Comparison of ENCODE assay signal across 7 worm cellular contexts in genomic region chrII:5039912-5040311, ce11.
TF ChIP-seq lines count a peak whose summit lies in the region.

Gene golg-2, minus strand, starts transcription at chrII:5040091.

TF ChIP-seq in whole organism, L1 larva, 84 proteins besides CTCF, POLR2A, EP300 and RAD21:
- TF ChIP-seq lsy-2 (tag; optimal IDR thresholded peaks at IDR 0.05; lab: Kevin White, UChicago), result peak; percentile 6 to 31
- TF ChIP-seq dpl-1 (GFP tag; optimal IDR thresholded peaks at IDR 0.05; lab: Kevin White, UChicago), result peak in 1 of 3 experiments; percentile 42
- TF ChIP-seq F16B12.6 (tag; optimal IDR thresholded peaks at IDR 0.05; lab: Kevin White, UChicago), result peak; percentile 79
- no peak for TF ChIP-seq zip-4 (GFP tag; optimal IDR thresholded peaks at IDR 0.05; lab: Kevin White, UChicago)
- peak in 1 of 2 experiments; percentile 55 for TF ChIP-seq lin-35 (GFP tag; optimal IDR thresholded peaks at IDR 0.05; lab: Kevin White, UChicago)
- TF ChIP-seq unc-86 (tag; optimal IDR thresholded peaks at IDR 0.05; lab: Kevin White, UChicago), result no peak
- TF ChIP-seq mep-1 (tag; optimal IDR thresholded peaks at IDR 0.05; lab: Kevin White, UChicago), result peak; percentile 29
- TF ChIP-seq nhr-237 (tag; optimal IDR thresholded peaks at IDR 0.05; lab: Kevin White, UChicago), result no peak
- TF ChIP-seq blmp-1 (tag; optimal IDR thresholded peaks at IDR 0.05; lab: Kevin White, UChicago), result peak; percentile 20
- TF ChIP-seq efl-1 (optimal IDR thresholded peaks at IDR 0.05; lab: Kevin White, UChicago), result peak; percentile 10 to 33
- peak; percentile 38 to 84 for TF ChIP-seq efl-1 (GFP tag; optimal IDR thresholded peaks at IDR 0.05 in 1 of 2; lab: Kevin White, UChicago)

TF ChIP-seq in whole organism, L2 larva, 48 proteins besides CTCF, POLR2A, EP300 and RAD21:
- TF ChIP-seq alr-1 (tag; optimal IDR thresholded peaks at IDR 0.05; lab: Kevin White, UChicago) (no peak), ceh-16 (tag; optimal IDR thresholded peaks at IDR 0.05; lab: Kevin White, UChicago) (no peak), elt-3 (tag; optimal IDR thresholded peaks at IDR 0.05; lab: Kevin White, UChicago) (no peak), nhr-11 (tag; optimal IDR thresholded peaks at IDR 0.05; lab: Kevin White, UChicago) (no peak), dmd-4 (tag; optimal IDR thresholded peaks at IDR 0.05; lab: Kevin White, UChicago) (no peak), lsy-2 (tag; optimal IDR thresholded peaks at IDR 0.05; lab: Kevin White, UChicago) (peak in 1 of 2 experiments; percentile 50), unc-55 (GFP tag; optimal IDR thresholded peaks at IDR 0.05; lab: Kevin White, UChicago) (peak; percentile 13), snpc-4 (tag; optimal IDR thresholded peaks at IDR 0.05; lab: Kevin White, UChicago) (no peak), nhr-77 (tag; optimal IDR thresholded peaks at IDR 0.05; lab: Kevin White, UChicago) (no peak), nhr-129 (tag; optimal IDR thresholded peaks at IDR 0.05; lab: Kevin White, UChicago) (peak; percentile 19), crh-2 (tag; optimal IDR thresholded peaks at IDR 0.05; lab: Kevin White, UChicago) (peak; percentile 34), C34F6.9 (tag; optimal IDR thresholded peaks at IDR 0.05; lab: Kevin White, UChicago) (peak; percentile 28)
TF ChIP-seq in whole organism, L2 larva: peak in this region for 5.

TF ChIP-seq in whole organism, L3 larva, 47 proteins besides CTCF, POLR2A, EP300 and RAD21:
- TF ChIP-seq lin-39 (tag; optimal IDR thresholded peaks at IDR 0.05; lab: Kevin White, UChicago), result no peak
- peak; percentile 20 for TF ChIP-seq hmg-11 (tag; optimal IDR thresholded peaks at IDR 0.05; lab: Kevin White, UChicago)
- TF ChIP-seq nfya-1 (tag; optimal IDR thresholded peaks at IDR 0.05; lab: Kevin White, UChicago; ENCODE audit: insufficient read depth), result peak; percentile 17
- peak; percentile 37 for TF ChIP-seq pha-4 (tag; optimal IDR thresholded peaks at IDR 0.05; lab: Kevin White, UChicago)
- TF ChIP-seq nhr-237 (tag; optimal IDR thresholded peaks at IDR 0.05; lab: Kevin White, UChicago), result no peak
- peak; percentile 47 for TF ChIP-seq ama-1 (optimal IDR thresholded peaks at IDR 0.05; lab: Kevin White, UChicago)
- no peak for TF ChIP-seq elt-1 (tag; optimal IDR thresholded peaks at IDR 0.05; lab: Kevin White, UChicago)
- TF ChIP-seq elt-2 (tag; optimal IDR thresholded peaks at IDR 0.05; lab: Kevin White, UChicago), result peak; percentile 48

TF ChIP-seq in whole organism, L4 larva, 104 proteins besides CTCF, POLR2A, EP300 and RAD21 (continues in another document):
- TF ChIP-seq lsy-2 (tag; optimal IDR thresholded peaks at IDR 0.05; lab: Kevin White, UChicago) (peak in 1 of 2 experiments; percentile 40), ceh-32 (tag; optimal IDR thresholded peaks at IDR 0.05; lab: Kevin White, UChicago; ENCODE audit: poor library complexity) (no peak), saeg-2 (GFP tag; IDR thresholded peaks at IDR 0.05; lab: Robert Waterston, UW) (no peak), mxl-2 (GFP tag; conservative IDR thresholded peaks at IDR 0.05; lab: Robert Waterston, UW) (no peak), hif-1 (tag; optimal IDR thresholded peaks at IDR 0.05; lab: Kevin White, UChicago) (no peak), skn-1 (tag; optimal IDR thresholded peaks at IDR 0.05; lab: Kevin White, UChicago) (no peak), zip-2 (tag; optimal IDR thresholded peaks at IDR 0.05; lab: Kevin White, UChicago) (no peak), snpc-1.2 (GFP tag; IDR thresholded peaks at IDR 0.05; lab: Robert Waterston, UW) (0 out of 2 replicates have a peak, but pooled peaks have one; percentile 3), nhr-48 (tag; optimal IDR thresholded peaks at IDR 0.05; lab: Kevin White, UChicago) (no peak), ceh-44 (GFP tag; IDR thresholded peaks at IDR 0.05; lab: Robert Waterston, UW) (no peak), nhr-77 (tag; optimal IDR thresholded peaks at IDR 0.05; lab: Kevin White, UChicago) (no peak), lin-38 (GFP tag; IDR thresholded peaks at IDR 0.05; lab: Robert Waterston, UW) (peak; percentile 33), nhr-11 (tag; optimal IDR thresholded peaks at IDR 0.05; lab: Kevin White, UChicago) (no peak), rbr-2 (tag; optimal IDR thresholded peaks at IDR 0.05; lab: Kevin White, UChicago) (no peak), nhr-6 (tag; optimal IDR thresholded peaks at IDR 0.05; lab: Kevin White, UChicago) (no peak), dpl-1 (GFP tag; optimal IDR thresholded peaks at IDR 0.05; lab: Kevin White, UChicago) (peak; percentile 21)

TF ChIP-seq in whole organism, late embryonic, 69 proteins besides CTCF, POLR2A, EP300 and RAD21:
- TF ChIP-seq elt-2 (tag; optimal IDR thresholded peaks at IDR 0.05; lab: Kevin White, UChicago) (peak; percentile 45), nhr-232 (tag; optimal IDR thresholded peaks at IDR 0.05; lab: Kevin White, UChicago) (no peak)
TF ChIP-seq in whole organism, late embryonic: peak in this region for 1.

TF ChIP-seq in whole organism, mixed stage, embryonic, 35 proteins besides CTCF, POLR2A, EP300 and RAD21:
- TF ChIP-seq mls-2 (tag; optimal IDR thresholded peaks at IDR 0.05; lab: Kevin White, UChicago) (no peak), ces-1 (GFP tag; optimal IDR thresholded peaks at IDR 0.05; lab: Kevin White, UChicago) (peak; percentile 11), lin-13 (tag; optimal IDR thresholded peaks at IDR 0.05; lab: Kevin White, UChicago) (peak; percentile 7)

TF ChIP-seq in whole organism, young adult, 124 proteins besides CTCF, POLR2A, EP300 and RAD21:
- TF ChIP-seq egl-18 (GFP tag; IDR thresholded peaks at IDR 0.05; lab: Robert Waterston, UW), result no peak
- no peak for TF ChIP-seq let-607 (tag; optimal IDR thresholded peaks at IDR 0.05; lab: Kevin White, UChicago)
- TF ChIP-seq xnd-1 (tag; optimal IDR thresholded peaks at IDR 0.05; lab: Kevin White, UChicago), result no peak
- TF ChIP-seq B0261.1 (tag; optimal IDR thresholded peaks at IDR 0.05; lab: Kevin White, UChicago), result no peak
- no peak for TF ChIP-seq ccch-3 (GFP tag; optimal IDR thresholded peaks at IDR 0.05; lab: Kevin White, UChicago)
- no peak for TF ChIP-seq hsf-1 (GFP tag; IDR thresholded peaks at IDR 0.05; lab: Robert Waterston, UW)
- peak; percentile 18 for TF ChIP-seq F23B12.7 (tag; optimal IDR thresholded peaks at IDR 0.05; lab: Kevin White, UChicago; ENCODE audit: insufficient read depth)
- no peak for TF ChIP-seq ets-4 (GFP tag; optimal IDR thresholded peaks at IDR 0.05; lab: Kevin White, UChicago)
- TF ChIP-seq ceh-79 (tag; optimal IDR thresholded peaks at IDR 0.05; lab: Kevin White, UChicago), result no peak
